In the genomic region with DNA sequence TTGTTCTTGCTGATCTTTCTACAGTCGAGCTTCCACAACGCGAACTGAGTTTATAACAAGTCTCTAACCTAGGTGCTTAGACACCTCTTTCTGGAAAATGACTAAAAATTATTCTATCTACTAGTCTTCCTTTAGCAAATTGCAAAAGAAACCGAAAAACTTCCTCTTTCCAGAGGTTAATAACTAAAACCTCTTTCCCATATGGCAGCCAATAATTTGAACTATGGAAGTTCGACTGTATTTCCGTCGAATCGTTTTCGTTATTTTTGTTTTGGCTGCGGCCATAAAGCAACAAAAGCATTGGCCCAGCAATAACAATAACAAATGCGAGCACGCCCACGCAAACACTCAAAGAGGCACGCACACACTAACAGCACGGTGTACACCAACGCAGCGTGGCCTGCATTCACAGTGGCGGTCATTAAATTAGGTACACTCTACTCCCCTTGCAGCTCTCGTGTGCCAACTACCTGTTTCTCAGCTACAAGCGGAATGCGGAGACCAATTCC, we compare ENCODE assay signal across 4 fruit fly cellular contexts.
A peak's percentile ranks its signal among the peaks of the same experiment; 100 is the strongest.
TF ChIP-seq lines count a peak whose summit lies in the region.

No protein-coding gene starts in this region.

TF ChIP-seq in whole organism, embryonic, 481 proteins besides CTCF, POLR2A, EP300 and RAD21 (continued from another document and continues in another):
- TF ChIP-seq CG34376 (GFP tag; optimal IDR thresholded peaks at IDR 0.05; lab: Kevin White, UChicago) (peak; percentile 77), Abd-B (GFP tag; optimal IDR thresholded peaks at IDR 0.05; lab: Kevin White, UChicago) (peak; percentile 40), al (GFP tag; IDR thresholded peaks at IDR 0.05; lab: Robert Waterston, UW) (0 out of 2 replicates have a peak, but pooled peaks have one; percentile 23), CG3726 (GFP tag; IDR thresholded peaks at IDR 0.05; lab: Robert Waterston, UW) (no peak), ewg (GFP tag; optimal IDR thresholded peaks at IDR 0.05; lab: Kevin White, UChicago) (no peak), insv (GFP tag; optimal IDR thresholded peaks at IDR 0.05; lab: Kevin White, UChicago) (no peak), nerfin-2 (GFP tag; IDR thresholded peaks at IDR 0.05; lab: Robert Waterston, UW; ENCODE audit: partially characterized antibody) (no peak), CG9727 (GFP tag; optimal IDR thresholded peaks at IDR 0.05; lab: Kevin White, UChicago) (peak; percentile 47), CG9215 (GFP tag; IDR thresholded peaks at IDR 0.05; lab: Robert Waterston, UW) (no peak), CG5180 (GFP tag; optimal IDR thresholded peaks at IDR 0.05; lab: Kevin White, UChicago) (peak; percentile 40), Sry-δ (GFP tag; optimal IDR thresholded peaks at IDR 0.05; lab: Kevin White, UChicago) (no peak), Doc3 (GFP tag; IDR thresholded peaks at IDR 0.05; lab: Robert Waterston, UW; ENCODE audit: partially characterized antibody) (no peak), gsb-n (tag; optimal IDR thresholded peaks at IDR 0.05; lab: Kevin White, UChicago) (no peak), nerfin-1 (tag; optimal IDR thresholded peaks at IDR 0.05; lab: Kevin White, UChicago) (peak; percentile 70), hth (optimal IDR thresholded peaks at IDR 0.05; lab: Kevin White, UChicago) (no peak), CG1647 (GFP tag; optimal IDR thresholded peaks at IDR 0.05; lab: Kevin White, UChicago) (no peak), Ssrp (tag; optimal IDR thresholded peaks at IDR 0.05; lab: Kevin White, UChicago) (peak; percentile 38), B-H2 (GFP tag; optimal IDR thresholded peaks at IDR 0.05; lab: Kevin White, UChicago) (peak; percentile 43), sqz (GFP tag; optimal IDR thresholded peaks at IDR 0.05; lab: Kevin White, UChicago) (peak; percentile 59), pita (GFP tag; optimal IDR thresholded peaks at IDR 0.05; lab: Kevin White, UChicago) (no peak), D (optimal IDR thresholded peaks at IDR 0.05; lab: Kevin White, UChicago) (no peak), D (GFP tag; optimal IDR thresholded peaks at IDR 0.05; lab: Kevin White, UChicago) (peak; percentile 29), emc (GFP tag; optimal IDR thresholded peaks at IDR 0.05; lab: Kevin White, UChicago) (no peak), CG15696 (tag; optimal IDR thresholded peaks at IDR 0.05; lab: Kevin White, UChicago) (no peak), CG8944 (GFP tag; optimal IDR thresholded peaks at IDR 0.05; lab: Kevin White, UChicago) (peak; percentile 8), sr (GFP tag; IDR thresholded peaks at IDR 0.05; lab: Robert Waterston, UW) (peak; percentile 99), slp2 (GFP tag; optimal IDR thresholded peaks at IDR 0.05; lab: Kevin White, UChicago) (no peak), zen (tag; optimal IDR thresholded peaks at IDR 0.05; lab: Kevin White, UChicago) (no peak), CG11398 (GFP tag; optimal IDR thresholded peaks at IDR 0.05; lab: Kevin White, UChicago) (no peak), dmrt99B (tag; optimal IDR thresholded peaks at IDR 0.05; lab: Kevin White, UChicago) (peak; percentile 74), CG13624 (GFP tag; optimal IDR thresholded peaks at IDR 0.05; lab: Kevin White, UChicago) (peak; percentile 46), Hr51 (GFP tag; optimal IDR thresholded peaks at IDR 0.05; lab: Kevin White, UChicago) (peak in 1 of 2 experiments; percentile 75)

TF ChIP-seq in whole organism, prepupa, 60 proteins besides CTCF, POLR2A, EP300 and RAD21 (continued from another document):
- TF ChIP-seq esn (GFP tag; optimal IDR thresholded peaks at IDR 0.05; lab: Kevin White, UChicago): peak; percentile 45
- TF ChIP-seq fkh (GFP tag; optimal IDR thresholded peaks at IDR 0.05; lab: Kevin White, UChicago): peak; percentile 10
- no peak for TF ChIP-seq Hr39 (GFP tag; optimal IDR thresholded peaks at IDR 0.05; lab: Kevin White, UChicago)
- TF ChIP-seq eg (GFP tag; IDR thresholded peaks at IDR 0.05; lab: Robert Waterston, UW): peak; percentile 50; the same call in 1 of the 3 replicates
- peak; percentile 31; the same call in 1 of the 3 replicates for TF ChIP-seq CG6163 (GFP tag; IDR thresholded peaks at IDR 0.05; lab: Robert Waterston, UW)
- TF ChIP-seq Ets96B (tag; optimal IDR thresholded peaks at IDR 0.05; lab: Kevin White, UChicago): peak; percentile 18
- TF ChIP-seq CG6808 (GFP tag; optimal IDR thresholded peaks at IDR 0.05; lab: Kevin White, UChicago): peak; percentile 38
- TF ChIP-seq CG31627 (GFP tag; optimal IDR thresholded peaks at IDR 0.05; lab: Kevin White, UChicago): peak; percentile 38
- TF ChIP-seq Hr4 (GFP tag; optimal IDR thresholded peaks at IDR 0.05; lab: Kevin White, UChicago): peak; percentile 7
- TF ChIP-seq CG8119 (GFP tag; IDR thresholded peaks at IDR 0.05; lab: Robert Waterston, UW): peak; percentile 33; the same call in 1 of the 3 replicates
TF ChIP-seq in whole organism, prepupa: peak in this region for 22.

TF ChIP-seq in whole organism, pupa, 21 proteins besides CTCF, POLR2A, EP300 and RAD21 (continued from another document):
- no peak for TF ChIP-seq Pif1B (GFP tag; optimal IDR thresholded peaks at IDR 0.05; lab: Kevin White, UChicago)

TF ChIP-seq in whole organism, wandering third instar larva, 38 proteins besides CTCF, POLR2A, EP300 and RAD21 (continued from another document):
- TF ChIP-seq br (GFP tag; optimal IDR thresholded peaks at IDR 0.05; lab: Kevin White, UChicago) (peak; percentile 66), Hr83 (GFP tag; optimal IDR thresholded peaks at IDR 0.05; lab: Kevin White, UChicago; ENCODE audit: poor library complexity, severe bottlenecking) (no peak), Sp1 (GFP tag; optimal IDR thresholded peaks at IDR 0.05; lab: Kevin White, UChicago) (peak; percentile 68), fru (GFP tag; optimal IDR thresholded peaks at IDR 0.05; lab: Kevin White, UChicago) (peak; percentile 67), h (GFP tag; optimal IDR thresholded peaks at IDR 0.05; lab: Kevin White, UChicago) (peak; percentile 80), GATAd (GFP tag; optimal IDR thresholded peaks at IDR 0.05; lab: Kevin White, UChicago) (no peak), Jra (GFP tag; optimal IDR thresholded peaks at IDR 0.05; lab: Kevin White, UChicago) (no peak), CG9705 (GFP tag; optimal IDR thresholded peaks at IDR 0.05; lab: Kevin White, UChicago) (peak; percentile 40), Vsx2 (GFP tag; optimal IDR thresholded peaks at IDR 0.05; lab: Kevin White, UChicago; ENCODE audit: partially characterized antibody) (no peak), lola (GFP tag; optimal IDR thresholded peaks at IDR 0.05; lab: Kevin White, UChicago) (no peak), HLH106 (tag; optimal IDR thresholded peaks at IDR 0.05; lab: Kevin White, UChicago) (peak; percentile 67), usp (GFP tag; optimal IDR thresholded peaks at IDR 0.05; lab: Kevin White, UChicago) (no peak), pan (optimal IDR thresholded peaks at IDR 0.05; lab: Kevin White, UChicago) (no peak), Mio (GFP tag; optimal IDR thresholded peaks at IDR 0.05; lab: Kevin White, UChicago) (no peak), Hr78 (GFP tag; optimal IDR thresholded peaks at IDR 0.05; lab: Kevin White, UChicago) (no peak), dmrt93B (GFP tag; optimal IDR thresholded peaks at IDR 0.05; lab: Kevin White, UChicago) (peak; percentile 48), dsf (GFP tag; optimal IDR thresholded peaks at IDR 0.05; lab: Kevin White, UChicago; ENCODE audit: borderline replicate concordance) (no peak)
